Fruit fly (Drosophila melanogaster) whole organism, embryonic: ENCODE measurements around the gene CG33111.

Experiments
- Atf6 ChIP-seq: fragments of 200-800 bp; sonication (Bioruptor generic); IDR thresholded peaks from 2 replicates; pipeline ENCODE4 v1.3.6; 2022; ENCODE audit warnings: missing biosample characterization, missing genetic modification characterization
- C15 ChIP-seq: fragments of 200-800 bp; sonication (Bioruptor generic); IDR thresholded peaks from 3 replicates; pipeline ENCODE4 v1.3.6; 2022; ENCODE audit warnings: missing biosample characterization, missing genetic modification characterization
- CG10209 ChIP-seq: fragments of 200-800 bp; sonication (Bioruptor generic); optimal IDR thresholded peaks from 3 replicates; lab custom pipeline; 2017; ENCODE audit warnings: missing biosample characterization, mild to moderate bottlenecking, missing genetic modification characterization, missing genetic modification reagents
- CG12104 ChIP-seq: fragments of 200-800 bp; sonication (Bioruptor generic); optimal IDR thresholded peaks from 3 replicates; lab custom pipeline; 2016; ENCODE audit warnings: missing biosample characterization, missing genetic modification characterization
- CG12155 ChIP-seq: fragments of 200-800 bp; sonication (Bioruptor generic); optimal IDR thresholded peaks from 3 replicates; lab custom pipeline; 2016; ENCODE audit warnings: missing biosample characterization, missing genetic modification characterization
- CG12942 ChIP-seq: fragments of 200-800 bp; sonication (Bioruptor generic); optimal IDR thresholded peaks from 3 replicates; lab custom pipeline; 2016; ENCODE audit warnings: missing biosample characterization, missing genetic modification characterization
- CG14441 ChIP-seq: fragments of 200-800 bp; sonication (Bioruptor generic); IDR thresholded peaks from 2 replicates; pipeline ENCODE4 v1.3.6; 2022; ENCODE audit warnings: missing biosample characterization, missing genetic modification characterization
- CG15269 ChIP-seq: fragments of 200-800 bp; sonication (Bioruptor generic); optimal IDR thresholded peaks from 2 replicates; lab custom pipeline; 2018; ENCODE audit warnings: missing biosample characterization, mild to moderate bottlenecking, missing genetic modification characterization, moderate library complexity
- CG17361 ChIP-seq: fragments of 200-800 bp; sonication (Bioruptor generic); IDR thresholded peaks from 3 replicates; pipeline ENCODE4 v1.3.6; 2022; ENCODE audit warnings: missing biosample characterization, missing genetic modification characterization
- CG18476 ChIP-seq: fragments of 200-800 bp; sonication (Bioruptor generic); optimal IDR thresholded peaks from 2 replicates; lab custom pipeline; 2016; ENCODE audit warnings: missing biosample characterization, mild to moderate bottlenecking, missing genetic modification characterization
- CG2202 ChIP-seq: fragments of 200-800 bp; sonication (Bioruptor generic); optimal IDR thresholded peaks from 2 replicates; lab custom pipeline; 2018; ENCODE audit warnings: missing biosample characterization, mild to moderate bottlenecking, missing genetic modification characterization
- CG3065 ChIP-seq: fragments of 200-800 bp; sonication (Bioruptor generic); optimal IDR thresholded peaks from 2 replicates; lab custom pipeline; 2016; ENCODE audit warnings: missing biosample characterization, missing genetic modification characterization
- CG3163 ChIP-seq: fragments of 200-800 bp; sonication (Bioruptor generic); optimal IDR thresholded peaks from 3 replicates; lab custom pipeline; 2016; ENCODE audit warnings: missing biosample characterization, missing genetic modification characterization
- CG32767 ChIP-seq: fragments of 200-800 bp; sonication (Bioruptor generic); IDR thresholded peaks from 2 replicates; pipeline ENCODE4 v1.3.6; 2022; ENCODE audit warnings: missing biosample characterization, missing genetic modification characterization
- CG34376 ChIP-seq: fragments of 200-800 bp; sonication (Bioruptor generic); optimal IDR thresholded peaks from 2 replicates; lab custom pipeline; 2018; ENCODE audit warnings: missing biosample characterization, mild to moderate bottlenecking, missing genetic modification characterization
- CG34422 ChIP-seq: fragments of 200-800 bp; sonication (Bioruptor generic); IDR thresholded peaks from 3 replicates; pipeline ENCODE4 v1.3.6; 2022; ENCODE audit warnings: missing biosample characterization, missing genetic modification characterization
- CG3995 ChIP-seq: fragments of 200-800 bp; sonication (Bioruptor generic); optimal IDR thresholded peaks from 3 replicates; lab custom pipeline; 2016; ENCODE audit warnings: missing biosample characterization, missing genetic modification characterization
- CG4854 ChIP-seq: fragments of 200-800 bp; sonication (Bioruptor generic); optimal IDR thresholded peaks from 2 replicates; lab custom pipeline; 2016; ENCODE audit warnings: missing biosample characterization, missing genetic modification characterization, inconsistent platforms
- CG8281 ChIP-seq: fragments of 200-800 bp; sonication (Bioruptor generic); optimal IDR thresholded peaks from 2 replicates; lab custom pipeline; 2018; ENCODE audit warnings: missing biosample characterization, mild to moderate bottlenecking, missing genetic modification characterization, moderate library complexity
- CG8388 ChIP-seq: fragments of 200-800 bp; sonication (Bioruptor generic); optimal IDR thresholded peaks from 2 replicates; lab custom pipeline; 2019; ENCODE audit warnings: missing biosample characterization, mild to moderate bottlenecking, missing genetic modification characterization, moderate library complexity
- CG9932 ChIP-seq: fragments of 200-800 bp; sonication (Bioruptor generic); IDR thresholded peaks from 2 replicates; pipeline ENCODE4 v1.3.6; 2022; ENCODE audit warnings: missing biosample characterization, missing genetic modification characterization
- CHES-1-like ChIP-seq: fragments of 200-800 bp; sonication (Bioruptor generic); optimal IDR thresholded peaks from 2 replicates; lab custom pipeline; 2016; ENCODE audit warnings: missing biosample characterization, missing genetic modification characterization
- HLH54F ChIP-seq: fragments of 200-800 bp; sonication (Bioruptor generic); optimal IDR thresholded peaks from 3 replicates; lab custom pipeline; 2016; ENCODE audit warnings: missing biosample characterization, missing genetic modification characterization
- HmgZ ChIP-seq: fragments of 200-800 bp; sonication (Bioruptor generic); optimal IDR thresholded peaks from 2 replicates; lab custom pipeline; 2018; ENCODE audit warnings: missing biosample characterization, mild to moderate bottlenecking, missing genetic modification characterization
- Hmr ChIP-seq: fragments of 200-800 bp; sonication (Bioruptor generic); optimal IDR thresholded peaks from 3 replicates; lab custom pipeline; 2017; ENCODE audit warnings: mild to moderate bottlenecking, missing biosample characterization, missing genetic modification reagents, missing genetic modification characterization
- NC2α ChIP-seq: fragments of 200-800 bp; sonication (Bioruptor generic); optimal IDR thresholded peaks from 2 replicates; lab custom pipeline; 2016; ENCODE audit warnings: missing biosample characterization, missing genetic modification characterization
- Neu2 ChIP-seq: fragments of 200-800 bp; sonication (Bioruptor generic); optimal IDR thresholded peaks from 3 replicates; lab custom pipeline; 2016; ENCODE audit warnings: missing biosample characterization, missing genetic modification characterization, borderline replicate concordance
- NfI ChIP-seq: fragments of 200-800 bp; sonication (Bioruptor generic); optimal IDR thresholded peaks from 3 replicates; lab custom pipeline; 2018; ENCODE audit warnings: missing biosample characterization, mild to moderate bottlenecking, missing genetic modification characterization, moderate library complexity
- Rfx ChIP-seq: fragments of 200-800 bp; sonication (Bioruptor generic); IDR thresholded peaks from 2 replicates; pipeline ENCODE4 v1.3.6; 2022; ENCODE audit warnings: missing biosample characterization, missing genetic modification characterization
- Sry-δ ChIP-seq: fragments of 200-800 bp; sonication (Bioruptor generic); optimal IDR thresholded peaks from 2 replicates; lab custom pipeline; 2016; ENCODE audit warnings: missing biosample characterization, missing genetic modification characterization
- ase ChIP-seq: fragments of 200-800 bp; sonication (Bioruptor generic); IDR thresholded peaks from 3 replicates; pipeline ENCODE4 v1.3.6; 2022; ENCODE audit warnings: missing biosample characterization, missing genetic modification characterization
- chif ChIP-seq, 2 experiments: fragments of 200-800 bp; sonication (Bioruptor generic); optimal IDR thresholded peaks; 3 replicates each; lab custom pipeline; 2016; ENCODE audit warnings: missing biosample characterization in 2 of 2, missing genetic modification characterization in 2 of 2
- chinmo ChIP-seq: fragments of 200-800 bp; sonication (Bioruptor generic); IDR thresholded peaks from 4 replicates; pipeline ENCODE4 v1.3.6; 2022; ENCODE audit warnings: missing biosample characterization, missing genetic modification characterization; ENCODE audit not compliant: partially characterized antibody
- dan ChIP-seq: fragments of 200-800 bp; sonication (Bioruptor generic); IDR thresholded peaks from 2 replicates; pipeline ENCODE4 v1.3.6; 2022; ENCODE audit warnings: missing biosample characterization, missing genetic modification characterization
- en ChIP-seq: fragments of 200-800 bp; sonication (Bioruptor generic); optimal IDR thresholded peaks from 2 replicates; lab custom pipeline; 2016; ENCODE audit warnings: missing biosample characterization, missing genetic modification characterization
- fd3F ChIP-seq: fragments of 200-800 bp; sonication (Bioruptor generic); optimal IDR thresholded peaks from 2 replicates; lab custom pipeline; 2018; ENCODE audit warnings: missing biosample characterization, mild to moderate bottlenecking, missing genetic modification characterization, moderate library complexity
- ftz-f1 ChIP-seq: fragments of 200-800 bp; sonication (Bioruptor generic); optimal IDR thresholded peaks from 2 replicates; lab custom pipeline; 2016; ENCODE audit warnings: missing biosample characterization, missing genetic modification characterization
- hkb ChIP-seq, 2 experiments: fragments of 200-800 bp in 1 of 2; fragments of >200 bp in 1 of 2; sonication (Bioruptor generic) in 1 of 2; IDR thresholded peaks in 1 of 2; optimal IDR thresholded peaks in 1 of 2; 2 replicates each; pipeline versions ENCODE4 v1.3.6 to Lab custom; 2017 to 2022; ENCODE audit warnings: missing biosample characterization in 1 of 2, missing genetic modification characterization in 1 of 2
- ind ChIP-seq: fragments of 200-800 bp; sonication (Bioruptor generic); optimal IDR thresholded peaks from 3 replicates; lab custom pipeline; 2016; ENCODE audit warnings: missing biosample characterization, missing genetic modification characterization
- lilli ChIP-seq: fragments of 200-800 bp; sonication (Bioruptor generic); optimal IDR thresholded peaks from 3 replicates; lab custom pipeline; 2016; ENCODE audit warnings: missing biosample characterization, missing genetic modification characterization
- luna ChIP-seq: fragments of 200-800 bp; sonication (Bioruptor generic); optimal IDR thresholded peaks from 2 replicates; lab custom pipeline; 2016; ENCODE audit warnings: missing biosample characterization, missing genetic modification characterization
- maf-S ChIP-seq: fragments of 200-800 bp; sonication (Bioruptor generic); optimal IDR thresholded peaks from 2 replicates; lab custom pipeline; 2016; ENCODE audit warnings: missing biosample characterization, missing genetic modification characterization
- ranshi ChIP-seq: fragments of 200-800 bp; sonication (Bioruptor generic); IDR thresholded peaks from 2 replicates; pipeline ENCODE4 v1.3.6; 2022; ENCODE audit warnings: missing biosample characterization, missing genetic modification characterization
- salm ChIP-seq: fragments of 200-800 bp; sonication (Bioruptor generic); optimal IDR thresholded peaks from 2 replicates; lab custom pipeline; 2018; ENCODE audit warnings: missing biosample characterization, mild to moderate bottlenecking, missing genetic modification characterization
- scrt ChIP-seq: fragments of 200-800 bp; sonication (Bioruptor generic); optimal IDR thresholded peaks from 2 replicates; lab custom pipeline; 2018; ENCODE audit warnings: missing biosample characterization, mild to moderate bottlenecking, missing genetic modification characterization, moderate library complexity
- sens ChIP-seq: fragments of 200-800 bp; sonication (Bioruptor generic); peaks from one replicate; lab custom pipeline; 2016; ENCODE audit warnings: missing biosample characterization, missing genetic modification characterization
- shn ChIP-seq: fragments of 200-800 bp; sonication (Bioruptor generic); optimal IDR thresholded peaks from 3 replicates; lab custom pipeline; 2016; ENCODE audit warnings: missing biosample characterization, missing genetic modification characterization
- sqz ChIP-seq: fragments of 200-800 bp; sonication (Bioruptor generic); optimal IDR thresholded peaks from 3 replicates; lab custom pipeline; 2018; ENCODE audit warnings: missing biosample characterization, mild to moderate bottlenecking, missing genetic modification characterization
- stwl ChIP-seq: fragments of 200-800 bp; sonication (Bioruptor generic); optimal IDR thresholded peaks from 3 replicates; lab custom pipeline; 2018; ENCODE audit warnings: missing biosample characterization, mild to moderate bottlenecking, missing genetic modification characterization, moderate library complexity
- wek ChIP-seq: fragments of 200-800 bp; sonication (Bioruptor generic); optimal IDR thresholded peaks from 3 replicates; lab custom pipeline; 2018; ENCODE audit warnings: missing biosample characterization, mild to moderate bottlenecking, missing genetic modification characterization, moderate library complexity
- yki ChIP-seq: fragments of >200 bp; optimal IDR thresholded peaks from 3 replicates; lab custom pipeline; 2018
- zfh1 ChIP-seq: fragments of 200-800 bp; sonication (Bioruptor generic); IDR thresholded peaks from 3 replicates; pipeline ENCODE4 v1.3.6; 2022; ENCODE audit warnings: missing biosample characterization, missing genetic modification characterization

The CG33111 gene

dm6 chr3R:23763015-23763414, 56.0 kb downstream of the CG33111 start, which contains the start of gene udt (continued):
- no peak for TF ChIP-seq CG18476 (GFP tag; lab: Kevin White, UChicago)
- TF ChIP-seq ase (GFP tag; lab: Robert Waterston, UW) = no peak
- TF ChIP-seq CG14441 (GFP tag; lab: Robert Waterston, UW) = no peak
- peak; percentile 4 for TF ChIP-seq CG34376 (GFP tag; lab: Kevin White, UChicago)
- no peak for TF ChIP-seq shn
- TF ChIP-seq CG3065 (GFP tag; lab: Kevin White, UChicago) = no peak
- no peak for TF ChIP-seq CG4854 (GFP tag; lab: Kevin White, UChicago)
- TF ChIP-seq Neu2 (GFP tag; lab: Kevin White, UChicago) = no peak
- no peak for TF ChIP-seq CG8281 (tag; lab: Kevin White, UChicago)
- TF ChIP-seq NfI (GFP tag; lab: Kevin White, UChicago) = no peak
- no peak for TF ChIP-seq Hmr (GFP tag; lab: Kevin White, UChicago)
- no peak for TF ChIP-seq CG12104 (GFP tag; lab: Kevin White, UChicago)
- peak; percentile 4 for TF ChIP-seq luna
- no peak for TF ChIP-seq ftz-f1 (GFP tag; lab: Kevin White, UChicago)
- no peak for TF ChIP-seq maf-S (GFP tag; lab: Kevin White, UChicago)
- no peak for TF ChIP-seq HLH54F (GFP tag; lab: Kevin White, UChicago)
- TF ChIP-seq CHES-1-like (GFP tag; lab: Kevin White, UChicago) = no peak
- no peak for TF ChIP-seq hkb (optimal IDR thresholded peaks at IDR 0.05; lab: Kevin White, UChicago)
- TF ChIP-seq hkb (GFP tag; IDR thresholded peaks at IDR 0.05; lab: Robert Waterston, UW) = no peak
- peak; percentile 80 for TF ChIP-seq sens (GFP tag; lab: Kevin White, UChicago)
- TF ChIP-seq Rfx (GFP tag; lab: Robert Waterston, UW) = peak; percentile 47; the same call in 1 of the 2 replicates
- TF ChIP-seq CG9932 (GFP tag; lab: Robert Waterston, UW) = peak; percentile 18; the same call in 1 of the 2 replicates
- TF ChIP-seq dan = no peak
- TF ChIP-seq chif (GFP tag; optimal IDR thresholded peaks at IDR 0.05; lab: Kevin White, UChicago) = no peak
- TF ChIP-seq CG32767 = no peak
- no peak for TF ChIP-seq salm (tag; lab: Kevin White, UChicago)
- TF ChIP-seq CG10209 (GFP tag; lab: Kevin White, UChicago) = peak; percentile 11
- no peak for TF ChIP-seq CG12942 (GFP tag; lab: Kevin White, UChicago)
- TF ChIP-seq CG34422 (GFP tag; lab: Robert Waterston, UW) = 0 out of 3 replicates have a peak, but pooled peaks have one; percentile 15
- TF ChIP-seq lilli (GFP tag; lab: Kevin White, UChicago) = peak; percentile 13
- no peak for TF ChIP-seq CG3995 (GFP tag; lab: Kevin White, UChicago)
- TF ChIP-seq CG12155 (GFP tag; lab: Kevin White, UChicago) = peak; percentile 14
- no peak for TF ChIP-seq CG8388 (GFP tag; lab: Kevin White, UChicago)
- peak; percentile 14 for TF ChIP-seq ind
- TF ChIP-seq fd3F (GFP tag; lab: Kevin White, UChicago) = no peak
- TF ChIP-seq wek (GFP tag; lab: Kevin White, UChicago) = no peak
- TF ChIP-seq CG15269 (tag; lab: Kevin White, UChicago) = no peak
- no peak for TF ChIP-seq CG3163 (GFP tag; lab: Kevin White, UChicago)
- no peak for TF ChIP-seq chinmo (GFP tag; lab: Robert Waterston, UW)
- no peak for TF ChIP-seq HmgZ (tag; lab: Kevin White, UChicago)
- no peak for TF ChIP-seq scrt
- no peak for TF ChIP-seq sqz
- no peak for TF ChIP-seq Atf6
- TF ChIP-seq C15 (GFP tag; lab: Robert Waterston, UW) = no peak
- TF ChIP-seq NC2α (GFP tag; lab: Kevin White, UChicago) = no peak
- no peak for TF ChIP-seq yki (lab: Kevin White, UChicago)
- no peak for TF ChIP-seq zfh1 (GFP tag; lab: Robert Waterston, UW)
- TF ChIP-seq CG17361 (GFP tag; lab: Robert Waterston, UW) = no peak
- TF ChIP-seq ranshi (GFP tag; lab: Robert Waterston, UW) = no peak
- no peak for TF ChIP-seq en (GFP tag; lab: Kevin White, UChicago)
- TF ChIP-seq Sry-δ (GFP tag; lab: Kevin White, UChicago) = peak; percentile 10
- peak; percentile 86 for TF ChIP-seq stwl
- TF ChIP-seq CG2202 (tag; lab: Kevin White, UChicago) = no peak
